Fruit fly (Drosophila melanogaster) whole organism, wandering third instar larva: ENCODE results near the gene CG17572.
A peak's percentile ranks its signal among the peaks of the same experiment; 100 is the strongest.

ENCODE experiments used
- Abd-B ChIP-seq: fragments of >200 bp; optimal IDR thresholded peaks from 2 replicates; lab custom pipeline; 2017; ENCODE audit warnings: missing biosample characterization, missing genetic modification characterization
- CG9705 ChIP-seq: fragments of 200-800 bp; sonication (Bioruptor generic); optimal IDR thresholded peaks from 2 replicates; lab custom pipeline; 2018; ENCODE audit warnings: missing biosample characterization, mild to moderate bottlenecking, missing genetic modification characterization
- CrebA ChIP-seq: fragments of 200-800 bp; sonication (Bioruptor generic); optimal IDR thresholded peaks from 2 replicates; lab custom pipeline; 2016; ENCODE audit warnings: missing biosample characterization, mild to moderate bottlenecking, missing genetic modification characterization, borderline replicate concordance
- Dfd ChIP-seq: fragments of >200 bp; optimal IDR thresholded peaks from 2 replicates; lab custom pipeline; 2017; ENCODE audit warnings: missing biosample characterization, missing genetic modification characterization
- Dif ChIP-seq: fragments of 200-275, 200-300 bp; sonication (Bioruptor generic); optimal IDR thresholded peaks from 2 replicates; lab custom pipeline; 2018; ENCODE audit warnings: missing biosample characterization, missing genetic modification characterization; ENCODE audit not compliant: partially characterized antibody
- GATAd ChIP-seq: sonication (Bioruptor generic); optimal IDR thresholded peaks from 2 replicates; lab custom pipeline; 2016; ENCODE audit warnings: missing biosample characterization, missing genetic modification characterization
- HLH106 ChIP-seq: fragments of 200-800 bp; optimal IDR thresholded peaks from 3 replicates; lab custom pipeline; 2019; ENCODE audit warnings: missing biosample characterization, mild to moderate bottlenecking, missing genetic modification characterization, moderate library complexity
- Hnf4 ChIP-seq: fragments of 200-800 bp; sonication (Bioruptor generic); optimal IDR thresholded peaks from 2 replicates; lab custom pipeline; 2016; ENCODE audit warnings: missing biosample characterization, mild to moderate bottlenecking, missing genetic modification characterization
- Hr78 ChIP-seq: fragments of >200 bp; optimal IDR thresholded peaks from 2 replicates; lab custom pipeline; 2017; ENCODE audit warnings: missing biosample characterization, missing genetic modification characterization
- Hr83 ChIP-seq: fragments of 200-300 bp; sonication (Bioruptor generic); optimal IDR thresholded peaks from 2 replicates; lab custom pipeline; 2016; ENCODE audit warnings: missing biosample characterization, mild to moderate bottlenecking, missing genetic modification characterization, moderate library complexity; ENCODE audit not compliant: poor library complexity, severe bottlenecking
- Myc ChIP-seq: fragments of >200 bp; optimal IDR thresholded peaks from 2 replicates; lab custom pipeline; 2017
- N ChIP-seq: fragments of >200 bp; optimal IDR thresholded peaks from 2 replicates; lab custom pipeline; 2018; ENCODE audit warnings: missing biosample characterization, missing external identifiers, missing genetic modification characterization
- OdsH ChIP-seq: fragments of 200-800 bp; sonication (Bioruptor generic); optimal IDR thresholded peaks from 2 replicates; lab custom pipeline; 2016; ENCODE audit warnings: missing biosample characterization, mild to moderate bottlenecking, missing genetic modification characterization
- Rel ChIP-seq, 2 experiments: fragments of 200-800 bp; sonication (Bioruptor generic) in 1 of 2; optimal IDR thresholded peaks; 2 replicates in 1 of 2; 3 replicates in 1 of 2; lab custom pipeline; 2016 to 2019; ENCODE audit warnings: mild to moderate bottlenecking in 2 of 2, missing biosample characterization in 2 of 2, missing genetic modification characterization in 2 of 2, moderate library complexity in 1 of 2
- Sp1 ChIP-seq: fragments of 200-800 bp; sonication (Bioruptor generic); optimal IDR thresholded peaks from 3 replicates; lab custom pipeline; 2019; ENCODE audit warnings: missing biosample characterization, mild to moderate bottlenecking, missing genetic modification characterization, moderate library complexity
- Vsx2 ChIP-seq: fragments of 200-300, 225-300 bp; sonication (Bioruptor generic); optimal IDR thresholded peaks from 2 replicates; lab custom pipeline; 2018; ENCODE audit warnings: missing biosample characterization, missing genetic modification characterization; ENCODE audit not compliant: partially characterized antibody
- br ChIP-seq: fragments of 200-800 bp; sonication (Bioruptor generic); optimal IDR thresholded peaks from 2 replicates; lab custom pipeline; 2016; ENCODE audit warnings: missing biosample characterization, missing genetic modification characterization
- dl ChIP-seq, 2 experiments: fragments of 175-275, 200-275 bp in 1 of 2; fragments of 200-275 bp in 1 of 2; sonication (Bioruptor generic); optimal IDR thresholded peaks; lab custom pipeline; 2018; ENCODE audit warnings: mild to moderate bottlenecking in 2 of 2, missing biosample characterization in 2 of 2, missing genetic modification characterization in 2 of 2, moderate library complexity in 2 of 2; ENCODE audit not compliant: partially characterized antibody in 2 of 2, insufficient read depth in 1 of 2
- dmrt93B ChIP-seq: fragments of 200-800 bp; sonication (Bioruptor generic); optimal IDR thresholded peaks from 2 replicates; lab custom pipeline; 2018; ENCODE audit warnings: missing biosample characterization, mild to moderate bottlenecking, missing genetic modification characterization
- dsf ChIP-seq: sonication (Bioruptor generic); optimal IDR thresholded peaks from 2 replicates; lab custom pipeline; 2016; ENCODE audit warnings: missing biosample characterization, missing genetic modification characterization, borderline replicate concordance
- ey ChIP-seq: fragments of 200-800 bp; sonication (Bioruptor generic); optimal IDR thresholded peaks from 2 replicates; lab custom pipeline; 2016; ENCODE audit warnings: missing biosample characterization, missing genetic modification characterization
- foxo ChIP-seq, 2 experiments: fragments of 200-800 bp; sonication (Bioruptor generic); optimal IDR thresholded peaks; 2 replicates in 1 of 2; 3 replicates in 1 of 2; lab custom pipeline; 2016 to 2017; ENCODE audit warnings: missing biosample characterization in 2 of 2, missing genetic modification characterization in 2 of 2
- fru ChIP-seq: fragments of 200-800 bp; sonication (Bioruptor generic); optimal IDR thresholded peaks from 3 replicates; lab custom pipeline; 2016; ENCODE audit warnings: missing biosample characterization, mild to moderate bottlenecking, missing genetic modification characterization
- h ChIP-seq: fragments of 200-800 bp; sonication (Bioruptor generic); optimal IDR thresholded peaks from 3 replicates; lab custom pipeline; 2016; ENCODE audit warnings: missing biosample characterization, mild to moderate bottlenecking, missing genetic modification characterization
- jim ChIP-seq: fragments of 175-275, 200-325 bp; sonication (Bioruptor generic); optimal IDR thresholded peaks from 2 replicates; lab custom pipeline; 2016; ENCODE audit warnings: missing biosample characterization, mild to moderate bottlenecking, missing genetic modification characterization
- lola ChIP-seq: fragments of >200 bp; optimal IDR thresholded peaks from 2 replicates; lab custom pipeline; 2017; ENCODE audit warnings: missing biosample characterization, missing genetic modification characterization
- pan ChIP-seq: fragments of >200 bp; optimal IDR thresholded peaks from 2 replicates; lab custom pipeline; 2017
- psq ChIP-seq: fragments of 200-800 bp; sonication (Bioruptor generic); optimal IDR thresholded peaks from 3 replicates; lab custom pipeline; 2017; ENCODE audit warnings: missing biosample characterization, mild to moderate bottlenecking, missing genetic modification characterization, moderate library complexity
- rgr ChIP-seq: fragments of 200-800 bp; sonication (Bioruptor generic); optimal IDR thresholded peaks from 3 replicates; lab custom pipeline; 2016; ENCODE audit warnings: missing biosample characterization, mild to moderate bottlenecking, missing genetic modification characterization
- sv ChIP-seq: fragments of 200-800 bp; sonication (Bioruptor generic); optimal IDR thresholded peaks from 3 replicates; lab custom pipeline; 2016; ENCODE audit warnings: missing biosample characterization, missing genetic modification characterization
- tai ChIP-seq: sonication (Bioruptor generic); optimal IDR thresholded peaks from 2 replicates; lab custom pipeline; 2016; ENCODE audit warnings: missing biosample characterization, missing genetic modification characterization
- usp ChIP-seq: fragments of >200 bp; optimal IDR thresholded peaks from 2 replicates; lab custom pipeline; 2017; ENCODE audit warnings: missing biosample characterization, missing genetic modification characterization
- woc ChIP-seq: sonication (Bioruptor generic); optimal IDR thresholded peaks from 2 replicates; lab custom pipeline; 2016; ENCODE audit warnings: missing biosample characterization, mild to moderate bottlenecking, missing genetic modification characterization

The CG17572 gene

DNA sequence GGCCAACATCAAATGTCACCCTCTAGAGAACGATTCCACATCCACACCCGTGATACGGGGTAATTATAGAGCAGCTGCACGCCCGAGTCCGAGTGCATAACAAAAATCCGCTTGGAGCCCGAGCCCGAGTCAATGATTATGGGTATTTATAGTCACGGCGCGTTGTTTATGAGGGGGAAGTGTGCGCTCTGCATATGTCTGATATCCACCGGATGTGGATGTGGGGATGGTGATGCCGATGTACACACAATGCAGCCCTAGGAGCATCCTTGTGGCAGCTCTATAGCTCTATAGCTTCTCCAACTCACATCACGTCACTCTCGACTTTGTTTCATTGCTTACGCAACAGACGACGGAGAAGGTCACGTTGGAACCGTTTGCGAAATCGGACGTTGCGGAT, 36.5 kb downstream of the CG17572 start:
- no peak for TF ChIP-seq CrebA (GFP tag; lab: Kevin White, UChicago)
- no peak for TF ChIP-seq lola
- TF ChIP-seq dl (GFP tag; optimal IDR thresholded peaks at IDR 0.05; lab: Kevin White, UChicago; ENCODE audit: insufficient read depth in 1 of 2, partially characterized antibody in 2 of 2): no peak
- no peak for TF ChIP-seq foxo (GFP tag; optimal IDR thresholded peaks at IDR 0.05; lab: Kevin White, UChicago)
- no peak for TF ChIP-seq HLH106 (tag; lab: Kevin White, UChicago)
- no peak for TF ChIP-seq Rel (GFP tag; optimal IDR thresholded peaks at IDR 0.05; lab: Kevin White, UChicago)
- TF ChIP-seq Rel (tag; optimal IDR thresholded peaks at IDR 0.05; lab: Kevin White, UChicago): no peak
- no peak for TF ChIP-seq Myc
- TF ChIP-seq usp (GFP tag; lab: Kevin White, UChicago): no peak
- no peak for TF ChIP-seq GATAd
- TF ChIP-seq Dif (GFP tag; lab: Kevin White, UChicago): no peak
- no peak for TF ChIP-seq psq (GFP tag; lab: Kevin White, UChicago)
- no peak for TF ChIP-seq ey (GFP tag; lab: Kevin White, UChicago)
- TF ChIP-seq Abd-B: no peak
- no peak for TF ChIP-seq pan (lab: Kevin White, UChicago)
- TF ChIP-seq CG9705 (GFP tag; lab: Kevin White, UChicago): no peak
- no peak for TF ChIP-seq N (GFP tag; lab: Kevin White, UChicago)
- TF ChIP-seq Hnf4 (GFP tag; lab: Kevin White, UChicago): no peak
- TF ChIP-seq Dfd: no peak
- no peak for TF ChIP-seq Hr78 (GFP tag; lab: Kevin White, UChicago)
- TF ChIP-seq, all 38 proteins: peak for 0

- TF ChIP-seq woc: no peak
- TF ChIP-seq h (GFP tag; lab: Kevin White, UChicago): peak; percentile 4
- no peak for TF ChIP-seq br
- no peak for TF ChIP-seq Hnf4 (GFP tag; lab: Kevin White, UChicago)
- TF ChIP-seq lola: no peak
- TF ChIP-seq, all 38 proteins: peak for 1
Measured at dm6 chr2L:19037011-19037410, 36.9 kb downstream of the CG17572 start.

- peak; percentile 8 for TF ChIP-seq h (GFP tag; lab: Kevin White, UChicago)
- no peak for TF ChIP-seq Abd-B
- TF ChIP-seq fru: no peak
- TF ChIP-seq, all 38 proteins: peak for 1
Measured at dm6 chr2L:19036105-19036714, 37.7 kb downstream of the CG17572 start.

- TF ChIP-seq sv (GFP tag; lab: Kevin White, UChicago): no peak
- TF ChIP-seq foxo (GFP tag; optimal IDR thresholded peaks at IDR 0.05; lab: Kevin White, UChicago): no peak
- no peak for TF ChIP-seq Hr83 (GFP tag; lab: Kevin White, UChicago)
- no peak for TF ChIP-seq Dif (GFP tag; lab: Kevin White, UChicago)
- TF ChIP-seq usp (GFP tag; lab: Kevin White, UChicago): no peak
- TF ChIP-seq dmrt93B: no peak
- no peak for TF ChIP-seq h (GFP tag; lab: Kevin White, UChicago)
- TF ChIP-seq N (GFP tag; lab: Kevin White, UChicago): no peak
- TF ChIP-seq dsf (GFP tag; lab: Kevin White, UChicago): no peak
- no peak for TF ChIP-seq Vsx2 (GFP tag; lab: Kevin White, UChicago)
- TF ChIP-seq dl (GFP tag; optimal IDR thresholded peaks at IDR 0.05; lab: Kevin White, UChicago; ENCODE audit: insufficient read depth in 1 of 2, partially characterized antibody in 2 of 2): no peak
- TF ChIP-seq tai: no peak
- TF ChIP-seq GATAd: no peak
- TF ChIP-seq rgr (GFP tag; lab: Kevin White, UChicago): no peak
- TF ChIP-seq jim (GFP tag; lab: Kevin White, UChicago): no peak
- TF ChIP-seq Sp1 (GFP tag; lab: Kevin White, UChicago): no peak
- no peak for TF ChIP-seq psq (GFP tag; lab: Kevin White, UChicago)
- no peak for TF ChIP-seq Myc
- TF ChIP-seq br: no peak
- TF ChIP-seq OdsH (GFP tag; lab: Kevin White, UChicago): no peak
Measured at dm6 chr2L:19035013-19035412, 38.9 kb downstream of the CG17572 start.
